Fruit fly (Drosophila melanogaster): ENCODE data around the gene CG3679.

CG3679 gene

dm6 chrX:16330659-16331058, 27.0 kb downstream of the CG3679 start, which contains the start of gene CG9919:
CG9919 (minus strand) TSS chrX:16330759.
- TF ChIP-seq CG8632 (GFP tag; optimal IDR thresholded peaks at IDR 0.05), result no peak
- TF ChIP-seq CG15336 (GFP tag; IDR thresholded peaks at IDR 0.05), result no peak
- TF ChIP-seq dsx (GFP tag; optimal IDR thresholded peaks at IDR 0.05; ENCODE audit: poor library complexity, severe bottlenecking), result no peak
- no peak for TF ChIP-seq CG11902 (GFP tag; optimal IDR thresholded peaks at IDR 0.05)
- TF ChIP-seq CG6808 (GFP tag; optimal IDR thresholded peaks at IDR 0.05), result no peak
- no peak for TF ChIP-seq CG3032 (tag; optimal IDR thresholded peaks at IDR 0.05)
- no peak for TF ChIP-seq esn (GFP tag; optimal IDR thresholded peaks at IDR 0.05)
- no peak for TF ChIP-seq spab (GFP tag; optimal IDR thresholded peaks at IDR 0.05)
- no peak for TF ChIP-seq Blimp-1 (GFP tag; optimal IDR thresholded peaks at IDR 0.05)
- TF ChIP-seq CG6792 (GFP tag; optimal IDR thresholded peaks at IDR 0.05), result no peak
- no peak for TF ChIP-seq cyc (GFP tag; optimal IDR thresholded peaks at IDR 0.05)
- TF ChIP-seq CG10631 (GFP tag; optimal IDR thresholded peaks at IDR 0.05), result no peak
- no peak for TF ChIP-seq CG31627 (GFP tag; optimal IDR thresholded peaks at IDR 0.05)
- no peak for TF ChIP-seq OdsH (GFP tag; optimal IDR thresholded peaks at IDR 0.05)

DNA sequence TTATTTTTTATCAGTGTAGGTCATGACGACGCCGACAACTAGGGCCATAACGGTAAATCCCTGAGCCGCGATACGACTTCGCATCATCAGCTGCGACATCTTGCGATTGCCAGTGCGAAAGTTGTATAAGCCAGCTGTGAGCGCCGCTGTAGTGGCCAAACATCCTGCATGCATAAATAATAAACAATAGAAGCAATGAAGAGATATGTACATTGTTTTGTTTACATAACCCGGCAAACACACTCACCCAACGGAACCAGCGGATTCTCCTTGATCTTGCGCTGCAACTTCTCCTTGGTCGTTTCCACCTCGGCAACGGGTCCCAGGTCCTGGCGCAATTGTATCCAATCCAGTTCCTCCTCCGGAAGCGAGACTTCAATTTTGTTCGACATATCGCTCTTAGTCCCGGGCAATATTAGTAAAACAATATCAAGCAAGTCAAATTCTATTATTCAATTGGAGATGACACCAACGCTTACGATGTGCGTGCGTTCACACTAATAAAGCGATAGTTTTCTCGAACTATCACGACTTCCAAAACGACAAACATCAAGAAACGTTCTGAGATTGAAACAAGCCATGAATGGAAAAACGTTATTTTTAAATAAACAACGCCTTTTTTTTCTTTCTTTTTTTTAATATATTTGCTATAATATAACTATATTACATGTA, 28.0 kb downstream of the CG3679 start:
- TF ChIP-seq CG9139 (GFP tag; optimal IDR thresholded peaks at IDR 0.05), result no peak
- no peak for TF ChIP-seq lz (GFP tag; optimal IDR thresholded peaks at IDR 0.05)
- TF ChIP-seq eg (GFP tag; IDR thresholded peaks at IDR 0.05), result no peak
- TF ChIP-seq fkh (GFP tag; optimal IDR thresholded peaks at IDR 0.05), result peak; percentile 90
- TF ChIP-seq Hr38 (GFP tag; optimal IDR thresholded peaks at IDR 0.05), result no peak
- no peak for TF ChIP-seq CG3919 (GFP tag; optimal IDR thresholded peaks at IDR 0.05)
- TF ChIP-seq CG15336 (GFP tag; IDR thresholded peaks at IDR 0.05), result no peak
- no peak for TF ChIP-seq CG6163 (GFP tag; IDR thresholded peaks at IDR 0.05)
- TF ChIP-seq acj6 (GFP tag; optimal IDR thresholded peaks at IDR 0.05), result no peak
- TF ChIP-seq Eip78C (GFP tag), result peak; percentile 59

- TF ChIP-seq salr (GFP tag; optimal IDR thresholded peaks at IDR 0.05) (peak; percentile 91 to 94), Hr38 (GFP tag; optimal IDR thresholded peaks at IDR 0.05) (no peak), CG11762 (GFP tag; optimal IDR thresholded peaks at IDR 0.05; ENCODE audit: insufficient read depth) (peak; percentile 90), CG4318 (GFP tag; optimal IDR thresholded peaks at IDR 0.05) (peak; percentile 95), CG3032 (tag; optimal IDR thresholded peaks at IDR 0.05) (peak; percentile 97), CG11294 (GFP tag; IDR thresholded peaks at IDR 0.05) (peak; percentile 92), Sox15 (GFP tag; optimal IDR thresholded peaks at IDR 0.05) (peak; percentile 92), Blimp-1 (GFP tag; optimal IDR thresholded peaks at IDR 0.05) (peak; percentile 91), CG6276 (GFP tag; optimal IDR thresholded peaks at IDR 0.05) (peak; percentile 98), topi (GFP tag; optimal IDR thresholded peaks at IDR 0.05) (peak; percentile 98), CG6854 (GFP tag; optimal IDR thresholded peaks at IDR 0.05) (peak; percentile 94), Sox102F (GFP tag; optimal IDR thresholded peaks at IDR 0.05) (peak; percentile 97), fd85E (GFP tag; optimal IDR thresholded peaks at IDR 0.05) (peak; percentile 81), Smox (GFP tag; optimal IDR thresholded peaks at IDR 0.05) (peak; percentile 96), CG1621 (tag; optimal IDR thresholded peaks at IDR 0.05) (peak; percentile 95), CG6163 (GFP tag; IDR thresholded peaks at IDR 0.05) (peak; percentile 91), lz (GFP tag; optimal IDR thresholded peaks at IDR 0.05) (peak; percentile 97), CG8319 (GFP tag; optimal IDR thresholded peaks at IDR 0.05) (peak; percentile 90), CG10631 (GFP tag; optimal IDR thresholded peaks at IDR 0.05) (peak; percentile 95), ss (GFP tag; optimal IDR thresholded peaks at IDR 0.05) (peak; percentile 95 to 98), CG15336 (GFP tag; IDR thresholded peaks at IDR 0.05) (peak; percentile 97), spab (GFP tag; optimal IDR thresholded peaks at IDR 0.05) (peak; percentile 96), Hr4 (GFP tag; optimal IDR thresholded peaks at IDR 0.05) (peak; percentile 97), Hr39 (GFP tag; optimal IDR thresholded peaks at IDR 0.05) (peak; percentile 96), CG7368 (GFP tag; optimal IDR thresholded peaks at IDR 0.05) (peak; percentile 93), cyc (GFP tag; optimal IDR thresholded peaks at IDR 0.05) (peak; percentile 95), acj6 (GFP tag; optimal IDR thresholded peaks at IDR 0.05) (peak; percentile 94), Met (GFP tag; optimal IDR thresholded peaks at IDR 0.05) (peak; percentile 97), CG6808 (GFP tag; optimal IDR thresholded peaks at IDR 0.05) (peak; percentile 97), dsx (GFP tag; optimal IDR thresholded peaks at IDR 0.05; ENCODE audit: poor library complexity, severe bottlenecking) (peak; percentile 93), Lpt (GFP tag; optimal IDR thresholded peaks at IDR 0.05) (peak; percentile 94), CG32006 (GFP tag; optimal IDR thresholded peaks at IDR 0.05) (peak; percentile 98), net (GFP tag; optimal IDR thresholded peaks at IDR 0.05) (peak; percentile 95), CG11902 (GFP tag; optimal IDR thresholded peaks at IDR 0.05) (peak; percentile 87)
Observed at dm6 chrX:16332615-16333288, 29.1 kb downstream of the CG3679 start.

Data from whole organism, prepupa.